Worm (Caenorhabditis elegans) whole organism, L3 larva: Measurements from ENCODE around the gene moc-1.

Experiments
- ZK546.5 ChIP-seq: sonication (generic microtip); optimal IDR thresholded peaks from 2 replicates; lab custom pipeline; 2017; ENCODE audit warnings: missing biosample characterization, missing genetic modification characterization
- ama-1 ChIP-seq: fragments of 150-350 bp; optimal IDR thresholded peaks from 2 replicates; lab custom pipeline; 2018
- ceh-28 ChIP-seq: fragments of 150-350 bp; optimal IDR thresholded peaks from 2 replicates; lab custom pipeline; 2014; ENCODE audit warnings: missing biosample characterization, missing genetic modification reagents, missing genetic modification characterization
- ceh-9 ChIP-seq: sonication (generic microtip); optimal IDR thresholded peaks from 2 replicates; lab custom pipeline; 2018; ENCODE audit warnings: missing biosample characterization, missing genetic modification characterization
- daf-12 ChIP-seq: fragments of 150-350 bp; optimal IDR thresholded peaks from 2 replicates; lab custom pipeline; 2014; ENCODE audit warnings: missing biosample characterization, missing genetic modification reagents, missing genetic modification characterization
- egl-27 ChIP-seq: sonication (generic microtip); optimal IDR thresholded peaks from 4 replicates; lab custom pipeline; 2017; ENCODE audit warnings: missing biosample characterization, missing genetic modification reagents, missing genetic modification characterization
- egl-5 ChIP-seq: fragments of 150-350 bp; optimal IDR thresholded peaks from 2 replicates; lab custom pipeline; 2017; ENCODE audit warnings: missing biosample characterization, missing genetic modification reagents, missing genetic modification characterization, inconsistent platforms
- elt-2 ChIP-seq: sonication (generic microtip); optimal IDR thresholded peaks from 2 replicates; lab custom pipeline; 2016; ENCODE audit warnings: missing genetic modification reagents, mild to moderate bottlenecking, missing genetic modification characterization, missing compliant biosample characterization
- fkh-10 ChIP-seq: sonication (generic microtip); optimal IDR thresholded peaks from 2 replicates; lab custom pipeline; 2017; ENCODE audit warnings: missing biosample characterization, missing genetic modification reagents, missing genetic modification characterization
- fkh-2 ChIP-seq: fragments of 150-350 bp; optimal IDR thresholded peaks from 2 replicates; lab custom pipeline; 2014; ENCODE audit warnings: missing biosample characterization, missing genetic modification reagents, missing genetic modification characterization
- fos-1 ChIP-seq: fragments of 150-350 bp; optimal IDR thresholded peaks from 2 replicates; lab custom pipeline; 2014; ENCODE audit warnings: missing biosample characterization, missing genetic modification characterization
- hmg-11 ChIP-seq: sonication (generic microtip); optimal IDR thresholded peaks from 2 replicates; lab custom pipeline; 2016; ENCODE audit warnings: missing genetic modification characterization, missing compliant biosample characterization
- lin-15B ChIP-seq: fragments of 150-350 bp; optimal IDR thresholded peaks from 2 replicates; lab custom pipeline; 2014; ENCODE audit warnings: missing biosample characterization, missing genetic modification characterization
- lin-39 ChIP-seq: fragments of 150-350 bp; optimal IDR thresholded peaks from 2 replicates; lab custom pipeline; 2018; ENCODE audit warnings: missing biosample characterization, missing genetic modification reagents, missing genetic modification characterization
- lsy-12 ChIP-seq: sonication (generic microtip); optimal IDR thresholded peaks from 2 replicates; lab custom pipeline; 2016; ENCODE audit warnings: mild to moderate bottlenecking, missing genetic modification characterization, missing compliant biosample characterization
- nfya-1 ChIP-seq: sonication (generic microtip); optimal IDR thresholded peaks from 2 replicates; lab custom pipeline; 2017; ENCODE audit warnings: missing genetic modification characterization, mild to moderate bottlenecking, missing compliant biosample characterization, antibody characterized with exemption, moderate library complexity; ENCODE audit not compliant: insufficient read depth
- nhr-12 ChIP-seq: fragments of 150-350 bp; optimal IDR thresholded peaks from 2 replicates; lab custom pipeline; 2014; ENCODE audit warnings: missing biosample characterization, missing genetic modification characterization
- nhr-23 ChIP-seq: fragments of 150-350 bp; optimal IDR thresholded peaks from 2 replicates; lab custom pipeline; 2014; ENCODE audit warnings: missing biosample characterization, missing genetic modification reagents, missing genetic modification characterization
- nhr-237 ChIP-seq: fragments of 150-350 bp; optimal IDR thresholded peaks from 2 replicates; lab custom pipeline; 2014; ENCODE audit warnings: missing biosample characterization, missing genetic modification characterization
- nhr-25 ChIP-seq: sonication (generic microtip); optimal IDR thresholded peaks from 2 replicates; lab custom pipeline; 2017; ENCODE audit warnings: missing biosample characterization, missing genetic modification characterization
- nhr-28 ChIP-seq: fragments of 150-350 bp; optimal IDR thresholded peaks from 2 replicates; lab custom pipeline; 2014; ENCODE audit warnings: missing biosample characterization, missing genetic modification characterization
- nhr-43 ChIP-seq: sonication (generic microtip); optimal IDR thresholded peaks from 2 replicates; lab custom pipeline; 2016; ENCODE audit warnings: mild to moderate bottlenecking, missing genetic modification characterization, missing compliant biosample characterization; ENCODE audit not compliant: poor library complexity, severe bottlenecking
- nhr-76 ChIP-seq: fragments of 150-350 bp; sonication (generic microtip); optimal IDR thresholded peaks from 5 replicates; lab custom pipeline; 2014; ENCODE audit warnings: missing biosample characterization, missing genetic modification characterization
- pha-4 ChIP-seq: fragments of 150-350 bp; optimal IDR thresholded peaks from 2 replicates; lab custom pipeline; 2014; ENCODE audit warnings: missing biosample characterization, missing genetic modification reagents, missing genetic modification characterization
- pqm-1 ChIP-seq: fragments of 150-350 bp; optimal IDR thresholded peaks from 2 replicates; lab custom pipeline; 2017; ENCODE audit warnings: missing biosample characterization, missing genetic modification characterization, inconsistent platforms
- skn-1 ChIP-seq: fragments of 150-350 bp; optimal IDR thresholded peaks from 2 replicates; lab custom pipeline; 2014; ENCODE audit warnings: missing biosample characterization, missing genetic modification characterization
- snpc-4 ChIP-seq: fragments of 150-350 bp; optimal IDR thresholded peaks from 2 replicates; lab custom pipeline; 2014; ENCODE audit warnings: missing biosample characterization, missing genetic modification characterization
- tbx-2 ChIP-seq: sonication (generic microtip); optimal IDR thresholded peaks from 2 replicates; lab custom pipeline; 2016; ENCODE audit warnings: mild to moderate bottlenecking, missing genetic modification characterization, missing compliant biosample characterization
- unc-39 ChIP-seq: sonication (generic microtip); optimal IDR thresholded peaks from 4 replicates; lab custom pipeline; 2017; ENCODE audit warnings: missing biosample characterization, missing genetic modification characterization
- unc-62 ChIP-seq: fragments of 150-350 bp; sonication (generic microtip); optimal IDR thresholded peaks from 4 replicates; lab custom pipeline; 2014; ENCODE audit warnings: missing biosample characterization, missing genetic modification reagents, missing genetic modification characterization
- zag-1 ChIP-seq: fragments of 150-350 bp; optimal IDR thresholded peaks from 2 replicates; lab custom pipeline; 2014; ENCODE audit warnings: missing biosample characterization, missing genetic modification characterization
- ztf-11 ChIP-seq: fragments of 150-350 bp; optimal IDR thresholded peaks from 2 replicates; lab custom pipeline; 2014; ENCODE audit warnings: missing biosample characterization, missing genetic modification characterization
- ztf-4 ChIP-seq: fragments of 150-350 bp; optimal IDR thresholded peaks from 2 replicates; lab custom pipeline; 2014; ENCODE audit warnings: missing biosample characterization, missing genetic modification characterization

The moc-1 gene

DNA sequence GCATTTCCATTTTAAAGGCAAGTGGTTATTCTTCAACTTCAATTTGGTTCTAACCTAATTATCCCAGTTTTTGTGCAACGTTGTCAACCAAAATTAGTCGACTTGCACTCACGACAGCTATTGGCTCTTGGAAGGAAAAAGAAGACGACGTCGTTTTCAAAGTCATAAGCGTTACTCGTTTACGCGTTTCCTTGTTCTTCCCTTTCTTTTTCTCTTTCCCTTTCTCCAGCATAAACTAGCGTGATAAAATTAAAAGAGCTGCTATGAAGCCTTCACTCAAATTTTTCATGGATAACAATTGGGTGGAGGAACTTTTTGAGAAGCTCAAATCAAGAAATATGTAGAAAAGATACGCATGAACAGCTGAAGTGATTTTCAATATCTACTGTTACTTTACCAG, 24.8 kb upstream of the moc-1 start:
- no peak for TF ChIP-seq unc-62

DNA sequence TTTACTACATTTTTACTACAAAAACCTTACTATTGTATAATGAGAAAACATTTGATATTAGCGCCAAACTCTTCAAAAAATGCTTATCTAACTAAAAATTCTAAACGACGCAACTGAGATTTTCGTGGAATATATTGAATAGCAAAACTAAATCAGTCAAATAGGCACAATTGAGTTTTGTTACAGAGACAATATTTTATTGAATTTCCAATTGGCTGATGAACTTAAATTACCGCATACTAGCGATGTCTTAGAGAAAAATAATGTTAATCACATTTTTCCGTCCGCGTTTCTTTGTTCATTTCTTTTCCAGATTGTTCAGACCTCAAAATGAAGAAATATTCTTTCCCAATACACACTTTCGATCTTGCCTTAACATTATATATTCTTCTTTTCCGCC, 24.1 kb upstream of the moc-1 start:
- TF ChIP-seq unc-62, result no peak
- TF ChIP-seq fkh-10, result peak; percentile 73

DNA sequence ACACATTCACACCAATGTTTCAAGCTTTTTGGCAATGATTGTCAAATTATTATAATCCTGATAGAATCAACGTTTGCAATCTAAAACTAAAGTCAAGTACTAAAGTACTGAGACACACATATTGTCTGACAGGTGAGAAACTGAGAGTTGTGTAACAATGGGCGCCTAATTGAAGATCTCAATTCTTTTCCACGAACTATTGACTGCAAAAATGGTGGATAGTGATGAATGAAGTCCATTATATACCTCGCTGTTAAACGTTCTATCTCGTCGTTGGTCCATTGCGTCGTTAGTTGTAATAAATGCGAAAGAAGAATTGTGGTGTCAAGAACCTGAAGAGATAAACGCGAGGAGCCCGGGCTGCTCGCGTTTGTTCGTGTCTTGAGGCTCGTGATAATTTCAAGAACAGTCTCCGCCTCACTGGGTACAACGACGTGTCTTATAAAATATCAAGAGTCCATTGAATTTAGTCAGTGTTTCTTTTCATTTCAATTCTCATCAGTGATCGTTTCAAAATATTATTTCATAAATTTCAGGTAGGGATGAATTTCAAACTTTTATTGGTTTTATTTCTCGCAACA, 21.8 kb upstream of the moc-1 start, which contains the start of gene F09B9.4:
Gene F09B9.4, plus strand, starts transcription at position 531 of the 581 bp plus-strand sequence.
- no peak for TF ChIP-seq daf-12 (tag; lab: Kevin White, UChicago)
- TF ChIP-seq fkh-2, result no peak
- no peak for TF ChIP-seq nhr-76 (tag; lab: Kevin White, UChicago)
- peak; percentile 10 for TF ChIP-seq nfya-1
- TF ChIP-seq lin-39 (tag; lab: Kevin White, UChicago), result peak; percentile 26
- TF ChIP-seq ceh-9 (tag; lab: Kevin White, UChicago), result no peak
- no peak for TF ChIP-seq nhr-12 (tag; lab: Kevin White, UChicago)
- peak; percentile 57 for TF ChIP-seq egl-5 (tag; lab: Kevin White, UChicago)

DNA sequence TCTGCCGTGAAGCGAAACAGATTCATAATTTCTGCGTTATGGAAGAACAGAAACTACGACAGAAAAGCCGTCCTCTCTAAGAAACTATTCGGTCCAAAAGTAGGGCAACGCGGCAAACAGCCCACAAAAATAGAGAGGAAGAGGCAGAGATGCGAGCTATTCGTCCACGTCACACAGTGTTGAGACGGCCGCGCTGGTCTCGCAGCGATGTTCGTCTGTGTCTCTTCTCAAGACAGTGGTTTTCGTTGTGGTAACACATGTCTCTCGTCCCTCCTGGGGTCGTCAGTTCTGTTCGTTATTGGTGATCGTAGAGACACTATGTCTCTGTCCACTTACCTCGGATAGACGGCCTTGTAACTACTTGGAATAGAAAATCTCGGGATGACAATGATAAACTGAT, 20.3 kb upstream of the moc-1 start, which contains the start of gene erd-2.1:
Gene erd-2.1, minus strand, starts transcription at position 114 of the 400 bp plus-strand sequence.
- peak; percentile 58 for TF ChIP-seq nhr-43
- TF ChIP-seq zag-1 (tag; lab: Kevin White, UChicago), result no peak
- TF ChIP-seq pqm-1 (tag; lab: Kevin White, UChicago), result peak; percentile 35
- TF ChIP-seq daf-12 (tag; lab: Kevin White, UChicago), result no peak
- no peak for TF ChIP-seq nhr-237 (tag; lab: Kevin White, UChicago)
- peak; percentile 75 for TF ChIP-seq lin-39 (tag; lab: Kevin White, UChicago)
- TF ChIP-seq fkh-10, result no peak
- TF ChIP-seq pha-4 (tag; lab: Kevin White, UChicago), result peak; percentile 69
- no peak for TF ChIP-seq skn-1 (tag; lab: Kevin White, UChicago)
- TF ChIP-seq egl-27 (tag; lab: Kevin White, UChicago), result no peak
- no peak for TF ChIP-seq nhr-76 (tag; lab: Kevin White, UChicago)
- TF ChIP-seq ceh-28, result peak; percentile 40
- TF ChIP-seq snpc-4 (tag; lab: Kevin White, UChicago), result peak; percentile 2
- peak; percentile 57 for TF ChIP-seq nhr-25 (tag; lab: Kevin White, UChicago)
- TF ChIP-seq lin-15B, result peak; percentile 57
- TF ChIP-seq elt-2 (tag; lab: Kevin White, UChicago), result peak; percentile 52
- peak; percentile 95 for TF ChIP-seq nfya-1
- TF ChIP-seq ama-1 (lab: Kevin White, UChicago), result peak; percentile 69
- peak; percentile 89 for TF ChIP-seq nhr-23
- peak; percentile 69 for TF ChIP-seq egl-5 (tag; lab: Kevin White, UChicago)
- TF ChIP-seq tbx-2 (tag; lab: Kevin White, UChicago), result peak; percentile 20
- TF ChIP-seq lsy-12, result peak; percentile 2
- TF ChIP-seq ztf-4 (tag; lab: Kevin White, UChicago), result no peak
- peak; percentile 75 for TF ChIP-seq hmg-11

DNA sequence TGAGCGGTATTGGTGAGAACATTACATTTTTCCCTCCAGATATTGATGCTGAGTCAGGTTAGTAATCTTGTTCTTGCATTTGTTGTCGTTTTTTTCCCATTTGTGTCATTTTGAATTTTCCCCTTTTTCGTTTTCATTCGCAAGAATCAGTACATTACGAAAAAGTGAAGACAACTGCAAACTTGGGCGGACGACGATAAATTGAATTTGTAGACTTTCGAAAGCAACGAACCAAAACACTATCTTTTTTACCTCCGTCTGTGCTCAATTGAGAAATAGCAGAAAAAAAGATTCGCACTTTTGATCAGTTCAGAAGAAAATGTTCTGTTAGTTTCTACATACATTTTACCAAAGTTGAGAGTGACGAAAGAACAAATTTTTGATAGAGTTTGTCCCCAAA, 16.7 kb upstream of the moc-1 start:
- TF ChIP-seq lin-39 (tag; lab: Kevin White, UChicago) (no peak), fkh-10 (peak; percentile 40)

DNA sequence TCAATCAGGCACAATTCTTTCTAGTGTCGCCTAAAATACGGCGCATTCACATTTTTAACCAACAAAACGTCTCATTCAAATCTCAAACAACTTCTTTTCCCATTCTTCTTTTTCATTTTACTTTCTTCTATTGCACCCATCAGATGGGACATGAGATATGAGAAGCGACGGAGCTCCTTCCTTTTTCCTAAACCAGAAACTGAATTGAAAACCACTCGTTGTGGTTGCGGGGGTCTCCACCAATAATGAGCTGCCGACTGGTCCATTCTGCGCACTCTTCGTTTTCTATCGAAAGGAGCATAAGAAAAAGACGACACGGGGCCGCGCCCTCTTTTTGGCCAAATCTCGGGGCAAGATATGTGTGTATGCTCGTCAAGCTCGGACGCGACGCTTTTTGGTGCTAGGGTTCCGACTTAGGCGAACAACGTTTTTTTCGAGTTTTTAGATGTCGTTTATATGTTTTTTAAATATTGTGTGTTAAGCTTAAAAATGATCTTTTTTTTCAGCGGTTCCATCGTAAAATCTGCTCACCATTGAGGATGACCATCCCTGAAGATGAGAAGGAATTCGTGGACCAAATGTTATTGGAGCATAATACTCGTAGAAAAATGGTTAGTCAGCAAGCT, 16.0 kb upstream of the moc-1 start, which contains the start of gene F09B9.5:
Gene F09B9.5, plus strand, starts transcription at position 501 of the 626 bp plus-strand sequence.
- TF ChIP-seq unc-62 (peak; percentile 49), ZK546.5 (no peak), lin-39 (tag; lab: Kevin White, UChicago) (no peak), nhr-28 (no peak), lsy-12 (no peak), ztf-11 (no peak), ztf-4 (tag; lab: Kevin White, UChicago) (no peak), hmg-11 (peak; percentile 24), nhr-25 (tag; lab: Kevin White, UChicago) (no peak), ama-1 (lab: Kevin White, UChicago) (no peak), daf-12 (tag; lab: Kevin White, UChicago) (no peak), nhr-76 (tag; lab: Kevin White, UChicago) (no peak), nfya-1 (peak; percentile 62), fos-1 (tag; lab: Kevin White, UChicago) (no peak), unc-39 (tag; lab: Kevin White, UChicago) (no peak)
- TF ChIP-seq, all 47 proteins: peak for 3
